Worm (Caenorhabditis elegans) whole organism, L4 larva: Measurements from ENCODE around the gene Y82E9BL.1.

Experiments used
- F37D6.2 ChIP-seq: sonication (generic microtip); optimal IDR thresholded peaks from 2 replicates; lab custom pipeline; 2016; ENCODE audit warnings: mild to moderate bottlenecking, missing genetic modification characterization, missing compliant biosample characterization
- F44E2.7 ChIP-seq: fragments of 200-800 bp; sonication (Bioruptor generic); IDR thresholded peaks from 2 replicates; pipeline ENCODE4 v2.1.2; 2022; ENCODE audit warnings: missing genetic modification characterization, missing compliant biosample characterization
- Y5F2A.4 ChIP-seq: fragments of 200-800 bp; sonication (Bioruptor generic); optimal IDR thresholded peaks from 2 replicates; lab custom pipeline; 2018; ENCODE audit warnings: mild to moderate bottlenecking, missing genetic modification characterization, missing compliant biosample characterization
- ZK337.2 ChIP-seq: fragments of 200-800 bp; sonication (Bioruptor generic); IDR thresholded peaks from 2 replicates; pipeline ENCODE4 v1.3.6; 2022; ENCODE audit warnings: missing genetic modification reagents, missing genetic modification characterization, missing compliant biosample characterization
- ceh-32 ChIP-seq: sonication (generic microtip); optimal IDR thresholded peaks from 2 replicates; lab custom pipeline; 2016; ENCODE audit warnings: mild to moderate bottlenecking, missing genetic modification characterization, missing compliant biosample characterization; ENCODE audit not compliant: poor library complexity
- ceh-82 ChIP-seq: sonication (generic microtip); optimal IDR thresholded peaks from 2 replicates; lab custom pipeline; 2017; ENCODE audit warnings: missing biosample characterization, missing genetic modification characterization
- daf-16 ChIP-seq, 3 experiments: sonication (generic microtip); optimal IDR thresholded peaks; 2 replicates each; lab custom pipeline; 2016 to 2017; ENCODE audit warnings: missing genetic modification characterization in 3 of 3, missing genetic modification reagents in 3 of 3, mild to moderate bottlenecking in 2 of 3, missing compliant biosample characterization in 2 of 3, missing biosample characterization in 1 of 3, moderate library complexity in 1 of 3
- daf-8 ChIP-seq: fragments of 200-800 bp; sonication (Bioruptor generic); IDR thresholded peaks from 2 replicates; pipeline ENCODE4 v1.3.6; 2022; ENCODE audit warnings: missing genetic modification characterization, missing compliant biosample characterization
- dmd-6 ChIP-seq: fragments of 200-800 bp; sonication (Bioruptor generic); IDR thresholded peaks from 2 replicates; pipeline ENCODE4 v1.3.6; 2022; ENCODE audit warnings: missing genetic modification reagents, missing genetic modification characterization, missing compliant biosample characterization
- dmd-8 ChIP-seq: fragments of 200-800 bp; sonication (Bioruptor generic); IDR thresholded peaks from 2 replicates; pipeline ENCODE4 v1.3.6; 2022; ENCODE audit warnings: missing genetic modification characterization, missing compliant biosample characterization
- dmd-9 ChIP-seq: fragments of 200-800 bp; sonication (Bioruptor generic); IDR thresholded peaks from 2 replicates; pipeline ENCODE4 v1.3.6; 2022; ENCODE audit warnings: missing genetic modification reagents, missing genetic modification characterization, missing compliant biosample characterization
- dve-1 ChIP-seq: sonication (generic microtip); optimal IDR thresholded peaks from 2 replicates; lab custom pipeline; 2017; ENCODE audit warnings: antibody characterized with exemption, mild to moderate bottlenecking, missing genetic modification characterization, missing compliant biosample characterization; ENCODE audit not compliant: insufficient read depth
- fos-1 ChIP-seq: fragments of 150-350 bp; optimal IDR thresholded peaks from 2 replicates; lab custom pipeline; 2014; ENCODE audit warnings: missing biosample characterization, missing genetic modification characterization
- hlh-11 ChIP-seq: fragments of 200-800 bp; sonication (Bioruptor generic); optimal IDR thresholded peaks from 2 replicates; lab custom pipeline; 2018; ENCODE audit warnings: mild to moderate bottlenecking, missing genetic modification characterization, missing compliant biosample characterization
- lim-7 ChIP-seq: fragments of 200-800 bp; sonication (Bioruptor generic); IDR thresholded peaks from 2 replicates; pipeline ENCODE4 v1.3.6; 2022; ENCODE audit warnings: missing genetic modification characterization, missing compliant biosample characterization
- lin-13 ChIP-seq: fragments of 150-350 bp; optimal IDR thresholded peaks from 2 replicates; lab custom pipeline; 2014; ENCODE audit warnings: missing biosample characterization, missing genetic modification reagents, missing genetic modification characterization
- lin-38 ChIP-seq: fragments of 200-800 bp; sonication (Bioruptor generic); IDR thresholded peaks from 2 replicates; pipeline ENCODE4 v1.3.6; 2022; ENCODE audit warnings: missing genetic modification reagents, missing genetic modification characterization, missing compliant biosample characterization
- lin-39 ChIP-seq: fragments of 150-350 bp; optimal IDR thresholded peaks from 2 replicates; lab custom pipeline; 2014; ENCODE audit warnings: missing biosample characterization, missing genetic modification reagents, missing genetic modification characterization
- madf-5 ChIP-seq, 2 experiments: fragments of 200-800 bp; sonication (Bioruptor generic); IDR thresholded peaks; 2 replicates each; pipeline ENCODE4 v1.3.6; 2022; ENCODE audit warnings: missing compliant biosample characterization in 2 of 2, missing genetic modification characterization in 2 of 2
- madf-9 ChIP-seq: fragments of 200-800 bp; sonication (Bioruptor generic); conservative IDR thresholded peaks from 2 replicates; pipeline ENCODE4 v1.3.6; 2022; ENCODE audit warnings: missing genetic modification reagents, missing genetic modification characterization, missing compliant biosample characterization
- mxl-3 ChIP-seq: fragments of 200-800 bp; sonication (Bioruptor generic); optimal IDR thresholded peaks from 2 replicates; lab custom pipeline; 2018; ENCODE audit warnings: mild to moderate bottlenecking, missing genetic modification characterization, missing compliant biosample characterization
- nhr-102 ChIP-seq: sonication (generic microtip); optimal IDR thresholded peaks from 2 replicates; lab custom pipeline; 2016; ENCODE audit warnings: mild to moderate bottlenecking, missing genetic modification characterization, moderate library complexity, missing compliant biosample characterization
- nhr-111 ChIP-seq: fragments of 200-800 bp; sonication (Bioruptor generic); optimal IDR thresholded peaks from 2 replicates; lab custom pipeline; 2018; ENCODE audit warnings: mild to moderate bottlenecking, missing genetic modification characterization, missing compliant biosample characterization
- nhr-237 ChIP-seq: sonication (generic microtip); optimal IDR thresholded peaks from 2 replicates; lab custom pipeline; 2017; ENCODE audit warnings: missing biosample characterization, missing genetic modification characterization
- nhr-25 ChIP-seq: sonication (generic microtip); optimal IDR thresholded peaks from 2 replicates; lab custom pipeline; 2017; ENCODE audit warnings: missing genetic modification characterization, mild to moderate bottlenecking, missing compliant biosample characterization, antibody characterized with exemption, moderate library complexity, borderline replicate concordance; ENCODE audit not compliant: insufficient read depth
- nhr-28 ChIP-seq: fragments of 150-350 bp; optimal IDR thresholded peaks from 2 replicates; lab custom pipeline; 2014; ENCODE audit warnings: missing biosample characterization, missing genetic modification characterization
- pqm-1 ChIP-seq: sonication (generic microtip); optimal IDR thresholded peaks from 2 replicates; lab custom pipeline; 2017; ENCODE audit warnings: missing biosample characterization, missing genetic modification characterization
- sdz-12 ChIP-seq: fragments of 200-800 bp; sonication (Bioruptor generic); optimal IDR thresholded peaks from 2 replicates; lab custom pipeline; 2018; ENCODE audit warnings: mild to moderate bottlenecking, missing genetic modification characterization, missing compliant biosample characterization
- snpc-4 ChIP-seq: fragments of 150-350 bp; optimal IDR thresholded peaks from 2 replicates; lab custom pipeline; 2014; ENCODE audit warnings: missing biosample characterization, missing genetic modification characterization
- unc-130 ChIP-seq: sonication (generic microtip); optimal IDR thresholded peaks from 2 replicates; lab custom pipeline; 2016; ENCODE audit warnings: missing genetic modification reagents, missing genetic modification characterization, missing compliant biosample characterization
- unc-62 ChIP-seq, 3 experiments: fragments of 150-350 bp in 1 of 3; sonication (generic microtip); optimal IDR thresholded peaks in 2 of 3; peaks in 1 of 3; 1 replicate in 1 of 3; 2 replicates in 2 of 3; lab custom pipeline; 2014 to 2017; ENCODE audit warnings: missing biosample characterization in 3 of 3, missing genetic modification characterization in 3 of 3, missing genetic modification reagents in 3 of 3, missing genotype in 1 of 3
- zag-1 ChIP-seq: fragments of 150-350 bp; optimal IDR thresholded peaks from 2 replicates; lab custom pipeline; 2014; ENCODE audit warnings: missing biosample characterization, missing genetic modification characterization
- zfp-2 ChIP-seq: sonication (generic microtip); optimal IDR thresholded peaks from 2 replicates; lab custom pipeline; 2016; ENCODE audit warnings: mild to moderate bottlenecking, missing genetic modification characterization, missing compliant biosample characterization
- zip-2 ChIP-seq: fragments of 150-350 bp; optimal IDR thresholded peaks from 2 replicates; lab custom pipeline; 2014; ENCODE audit warnings: missing biosample characterization, missing genetic modification characterization

Gene Y82E9BL.1

ce11 chrIII:1321561-1321960 is 33.7 kb downstream of the Y82E9BL.1 start, which contains the start of gene fbxa-15:
fbxa-15 (minus strand) TSS chrIII:1321661.
- no peak for TF ChIP-seq daf-8 (GFP tag; lab: Robert Waterston, UW)
- no peak for TF ChIP-seq dmd-9
- TF ChIP-seq Y5F2A.4, result no peak
- no peak for TF ChIP-seq snpc-4 (tag; lab: Kevin White, UChicago)
- no peak for TF ChIP-seq nhr-102 (tag; lab: Kevin White, UChicago)
- TF ChIP-seq dmd-8 (GFP tag; lab: Robert Waterston, UW), result no peak
- TF ChIP-seq madf-9, result no peak
- TF ChIP-seq lim-7 (GFP tag; lab: Robert Waterston, UW), result no peak
- no peak for TF ChIP-seq dve-1 (tag; lab: Kevin White, UChicago)
- no peak for TF ChIP-seq madf-5 (GFP tag; IDR thresholded peaks at IDR 0.05; lab: Robert Waterston, UW)
- TF ChIP-seq nhr-25 (tag; lab: Kevin White, UChicago), result no peak
- no peak for TF ChIP-seq ZK337.2 (GFP tag; lab: Robert Waterston, UW)
- TF ChIP-seq F37D6.2 (tag; lab: Kevin White, UChicago), result no peak
- no peak for TF ChIP-seq ceh-82
- TF ChIP-seq, all 104 proteins: peak for 0

DNA sequence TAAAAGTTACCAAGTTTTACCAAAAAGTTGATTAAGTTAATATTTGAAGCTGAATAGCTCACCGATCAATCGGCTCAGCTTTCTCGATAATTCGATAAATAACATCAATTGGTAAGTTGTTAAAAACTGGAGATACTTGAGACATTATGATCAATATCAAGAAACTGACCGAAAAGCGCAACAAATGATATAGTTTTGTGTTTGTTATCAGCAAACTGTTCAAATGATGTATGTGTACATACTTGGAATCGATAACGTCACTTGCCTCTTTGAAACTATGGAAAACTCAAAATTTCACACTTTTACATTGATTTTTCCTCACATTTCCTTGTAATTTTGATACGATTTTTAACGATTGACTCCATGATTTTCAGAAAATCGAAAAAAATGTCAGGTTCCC is 40.2 kb downstream of the Y82E9BL.1 start, which contains the start of the genes fbxa-80 and fbxa-19:
Gene fbxa-80 (minus strand): TSS at position 173 of the 400 bp plus-strand sequence.
Gene fbxa-19 (plus strand): TSS at position 364 of the 400 bp plus-strand sequence.
- TF ChIP-seq lin-38 (GFP tag; lab: Robert Waterston, UW), result no peak
- TF ChIP-seq daf-16 (GFP tag; optimal IDR thresholded peaks at IDR 0.05; lab: Kevin White, UChicago), result no peak
- TF ChIP-seq daf-16 (tag; optimal IDR thresholded peaks at IDR 0.05; lab: Kevin White, UChicago), result peak; percentile 56
- peak; percentile 46 for TF ChIP-seq dmd-6
- peak; percentile 80 for TF ChIP-seq pqm-1 (tag; lab: Kevin White, UChicago)
- peak; percentile 77 for TF ChIP-seq nhr-28
- TF ChIP-seq hlh-11 (tag; lab: Kevin White, UChicago), result peak; percentile 20
- TF ChIP-seq unc-130 (GFP tag; lab: Kevin White, UChicago), result no peak

DNA sequence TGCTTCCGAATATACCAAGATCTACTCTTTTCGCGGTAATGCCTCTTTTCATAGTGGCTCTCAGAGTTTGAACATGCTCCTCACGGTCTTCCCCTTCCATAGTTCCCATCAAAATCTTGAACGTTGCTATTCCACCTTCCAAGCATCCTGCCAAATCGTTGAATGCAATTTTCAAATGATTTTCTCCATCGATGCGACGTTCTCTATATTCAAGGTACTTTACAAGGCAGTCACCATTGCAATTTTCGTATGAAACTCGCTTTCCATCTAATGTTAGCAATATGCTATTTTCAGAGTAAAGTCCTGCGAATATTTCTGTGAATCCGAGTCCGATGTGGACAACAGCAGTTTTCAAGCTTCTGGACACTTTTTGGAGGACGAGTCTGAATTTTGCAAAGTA is 40.9 kb downstream of the Y82E9BL.1 start:
- TF ChIP-seq F44E2.7 (GFP tag; lab: Robert Waterston, UW), result no peak
- TF ChIP-seq mxl-3 (GFP tag; lab: Kevin White, UChicago), result no peak
- no peak for TF ChIP-seq nhr-237 (tag; lab: Kevin White, UChicago)
- TF ChIP-seq nhr-111 (GFP tag; lab: Kevin White, UChicago), result no peak
- no peak for TF ChIP-seq ZK337.2 (GFP tag; lab: Robert Waterston, UW)
- TF ChIP-seq unc-62 (GFP tag; optimal IDR thresholded peaks at IDR 0.05 in 1 of 2; lab: Kevin White, UChicago), result peak in 1 of 2 experiments; percentile 95
- TF ChIP-seq unc-62 (tag; optimal IDR thresholded peaks at IDR 0.05; lab: Kevin White, UChicago), result no peak
- TF ChIP-seq fos-1 (tag; lab: Kevin White, UChicago), result no peak
- no peak for TF ChIP-seq zag-1 (tag; lab: Kevin White, UChicago)
- no peak for TF ChIP-seq sdz-12 (GFP tag; lab: Kevin White, UChicago)

DNA sequence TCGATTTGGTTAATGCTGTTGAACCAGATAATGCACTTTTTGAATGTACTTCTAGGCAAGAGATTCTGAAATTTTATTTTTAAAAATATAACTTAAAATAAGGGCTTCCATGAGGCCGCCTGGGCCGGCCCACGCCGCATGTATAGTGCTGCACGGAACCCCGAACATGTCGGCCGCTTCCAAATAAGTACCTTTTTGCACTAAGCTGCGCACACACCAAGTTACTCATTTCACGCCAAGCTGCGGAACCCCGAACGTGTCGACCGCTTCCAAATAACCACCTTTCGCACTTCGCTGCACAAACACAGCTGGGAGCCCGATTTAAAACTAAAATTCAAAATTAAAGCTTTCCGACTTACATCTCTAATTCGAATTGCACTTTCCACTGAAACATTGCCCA is 43.9 kb downstream of the Y82E9BL.1 start:
- no peak for TF ChIP-seq ceh-32
- no peak for TF ChIP-seq zip-2 (tag; lab: Kevin White, UChicago)
- no peak for TF ChIP-seq lin-39 (tag; lab: Kevin White, UChicago)
- TF ChIP-seq zfp-2, result no peak
- no peak for TF ChIP-seq zag-1 (tag; lab: Kevin White, UChicago)
- no peak for TF ChIP-seq lin-13 (GFP tag; lab: Kevin White, UChicago)
